Worm (Caenorhabditis elegans) whole organism, L4 larva: ENCODE results near the gene ten-1.

Experiments used
- F44E2.7 ChIP-seq: fragments of 200-800 bp; sonication (Bioruptor generic); IDR thresholded peaks from 2 replicates; pipeline ENCODE4 v2.1.2; 2022; ENCODE audit warnings: missing genetic modification characterization, missing compliant biosample characterization
- Y105C5A.15 ChIP-seq: fragments of 200-800 bp; sonication (Bioruptor generic); IDR thresholded peaks from 2 replicates; pipeline ENCODE4 v1.3.6; 2022; ENCODE audit warnings: missing genetic modification characterization, missing compliant biosample characterization
- ZK546.5 ChIP-seq, 2 experiments: sonication (generic microtip); optimal IDR thresholded peaks; 2 replicates each; lab custom pipeline; 2017; ENCODE audit warnings: missing biosample characterization in 2 of 2, missing genetic modification characterization in 2 of 2
- aha-1 ChIP-seq: fragments of 150-350 bp; peaks from one replicate; lab custom pipeline; 2014; ENCODE audit warnings: missing biosample characterization, missing genetic modification characterization
- ama-1 ChIP-seq: fragments of 150-350 bp; optimal IDR thresholded peaks from 2 replicates; lab custom pipeline; 2014; ENCODE audit warnings: inconsistent platforms, mixed read lengths
- arid-1 ChIP-seq: fragments of 200-800 bp; sonication (Bioruptor generic); conservative IDR thresholded peaks from 2 replicates; pipeline ENCODE4 v1.3.6; 2022; ENCODE audit warnings: missing genetic modification reagents, missing genetic modification characterization, missing compliant biosample characterization
- attf-4 ChIP-seq: sonication (generic microtip); optimal IDR thresholded peaks from 3 replicates; lab custom pipeline; 2017; ENCODE audit warnings: missing biosample characterization, missing genetic modification characterization
- ceh-32 ChIP-seq: sonication (generic microtip); optimal IDR thresholded peaks from 2 replicates; lab custom pipeline; 2016; ENCODE audit warnings: mild to moderate bottlenecking, missing genetic modification characterization, missing compliant biosample characterization; ENCODE audit not compliant: poor library complexity
- ceh-44 ChIP-seq: fragments of 200-800 bp; sonication (Bioruptor generic); IDR thresholded peaks from 2 replicates; pipeline ENCODE4 v1.3.6; 2022; ENCODE audit warnings: missing genetic modification reagents, missing genetic modification characterization, missing compliant biosample characterization
- cey-2 ChIP-seq: sonication (generic microtip); optimal IDR thresholded peaks from 3 replicates; lab custom pipeline; 2017; ENCODE audit warnings: missing genetic modification characterization, mild to moderate bottlenecking, missing compliant biosample characterization, antibody characterized with exemption, borderline replicate concordance; ENCODE audit not compliant: insufficient read depth
- ctbp-1 ChIP-seq: fragments of 200-800 bp; sonication (Bioruptor generic); IDR thresholded peaks from 2 replicates; pipeline ENCODE4 v1.3.6; 2022; ENCODE audit warnings: missing genetic modification reagents, missing genetic modification characterization, missing compliant biosample characterization
- daf-16 ChIP-seq, 3 experiments: sonication (generic microtip); optimal IDR thresholded peaks; 2 replicates each; lab custom pipeline; 2016 to 2017; ENCODE audit warnings: missing genetic modification characterization in 3 of 3, missing genetic modification reagents in 3 of 3, mild to moderate bottlenecking in 2 of 3, missing compliant biosample characterization in 2 of 3, missing biosample characterization in 1 of 3, moderate library complexity in 1 of 3
- daf-19 ChIP-seq: fragments of 200-800 bp; sonication (Bioruptor generic); conservative IDR thresholded peaks from 2 replicates; pipeline ENCODE4 v1.3.6; 2022; ENCODE audit warnings: missing genetic modification characterization, missing compliant biosample characterization
- dmd-8 ChIP-seq: fragments of 200-800 bp; sonication (Bioruptor generic); IDR thresholded peaks from 2 replicates; pipeline ENCODE4 v1.3.6; 2022; ENCODE audit warnings: missing genetic modification characterization, missing compliant biosample characterization
- dpl-1 ChIP-seq: fragments of 150-350 bp; optimal IDR thresholded peaks from 2 replicates; lab custom pipeline; 2014; ENCODE audit warnings: missing biosample characterization, missing genetic modification reagents, missing genetic modification characterization
- egl-43 ChIP-seq: fragments of 200-800 bp; sonication (Bioruptor generic); IDR thresholded peaks from 2 replicates; pipeline ENCODE4 v1.3.6; 2022; ENCODE audit warnings: missing genetic modification reagents, missing genetic modification characterization, missing compliant biosample characterization
- fkh-10 ChIP-seq: fragments of 150-350 bp; optimal IDR thresholded peaks from 2 replicates; lab custom pipeline; 2014; ENCODE audit warnings: missing biosample characterization, missing genetic modification reagents, missing genetic modification characterization
- gei-8 ChIP-seq: fragments of 200-800 bp; sonication (Bioruptor generic); optimal IDR thresholded peaks from 2 replicates; lab custom pipeline; 2018; ENCODE audit warnings: mild to moderate bottlenecking, missing genetic modification characterization, missing compliant biosample characterization
- hif-1 ChIP-seq, 2 experiments: sonication (generic microtip); optimal IDR thresholded peaks; 2 replicates each; lab custom pipeline; 2016 to 2017; ENCODE audit warnings: missing compliant biosample characterization in 2 of 2, missing genetic modification characterization in 2 of 2, missing genetic modification reagents in 2 of 2, missing genotype in 2 of 2, mild to moderate bottlenecking in 1 of 2
- jun-1 ChIP-seq: fragments of 150-350 bp; optimal IDR thresholded peaks from 2 replicates; lab custom pipeline; 2014; ENCODE audit warnings: missing biosample characterization, missing genetic modification reagents, missing genetic modification characterization
- lin-1 ChIP-seq: fragments of 200-800 bp; sonication (Bioruptor generic); IDR thresholded peaks from 2 replicates; pipeline ENCODE4 v1.3.6; 2022; ENCODE audit warnings: missing genetic modification reagents, missing genetic modification characterization, missing compliant biosample characterization
- lin-13 ChIP-seq: fragments of 150-350 bp; optimal IDR thresholded peaks from 2 replicates; lab custom pipeline; 2014; ENCODE audit warnings: missing biosample characterization, missing genetic modification reagents, missing genetic modification characterization
- lin-15B ChIP-seq: fragments of 150-350 bp; sonication (generic microtip); optimal IDR thresholded peaks from 3 replicates; lab custom pipeline; 2014; ENCODE audit warnings: missing biosample characterization, missing genetic modification characterization
- lin-38 ChIP-seq: fragments of 200-800 bp; sonication (Bioruptor generic); IDR thresholded peaks from 2 replicates; pipeline ENCODE4 v1.3.6; 2022; ENCODE audit warnings: missing genetic modification reagents, missing genetic modification characterization, missing compliant biosample characterization
- lir-3 ChIP-seq: sonication (generic microtip); optimal IDR thresholded peaks from 2 replicates; lab custom pipeline; 2016; ENCODE audit warnings: mild to moderate bottlenecking, missing genetic modification characterization, missing compliant biosample characterization
- lsy-2 ChIP-seq, 2 experiments: fragments of 150-350 bp in 1 of 2; sonication (generic microtip) in 1 of 2; optimal IDR thresholded peaks; 2 replicates each; lab custom pipeline; 2014 to 2017; ENCODE audit warnings: missing biosample characterization in 2 of 2, missing genetic modification characterization in 2 of 2
- madf-5 ChIP-seq, 2 experiments: fragments of 200-800 bp; sonication (Bioruptor generic); IDR thresholded peaks; 2 replicates each; pipeline ENCODE4 v1.3.6; 2022; ENCODE audit warnings: missing compliant biosample characterization in 2 of 2, missing genetic modification characterization in 2 of 2
- mdl-1 ChIP-seq, 2 experiments: fragments of 150-350 bp in 1 of 2; sonication (generic microtip) in 1 of 2; optimal IDR thresholded peaks; 2 replicates each; lab custom pipeline; 2014 to 2017; ENCODE audit warnings: missing biosample characterization in 2 of 2, missing genetic modification characterization in 2 of 2
- mes-2 ChIP-seq: sonication (generic microtip); optimal IDR thresholded peaks from 2 replicates; lab custom pipeline; 2016; ENCODE audit warnings: missing genotype, mild to moderate bottlenecking, missing genetic modification characterization, missing compliant biosample characterization; ENCODE audit not compliant: poor library complexity, severe bottlenecking
- nhr-10 ChIP-seq: fragments of 150-350 bp; optimal IDR thresholded peaks from 2 replicates; lab custom pipeline; 2014; ENCODE audit warnings: missing biosample characterization, missing genetic modification characterization
- nhr-102 ChIP-seq: sonication (generic microtip); optimal IDR thresholded peaks from 2 replicates; lab custom pipeline; 2016; ENCODE audit warnings: mild to moderate bottlenecking, missing genetic modification characterization, moderate library complexity, missing compliant biosample characterization
- nhr-28 ChIP-seq: fragments of 150-350 bp; optimal IDR thresholded peaks from 2 replicates; lab custom pipeline; 2014; ENCODE audit warnings: missing biosample characterization, missing genetic modification characterization
- nhr-42 ChIP-seq: fragments of 200-800 bp; sonication (Bioruptor generic); IDR thresholded peaks from 2 replicates; pipeline ENCODE4 v1.3.6; 2022; ENCODE audit warnings: missing genetic modification characterization, missing compliant biosample characterization
- nhr-6 ChIP-seq: fragments of 150-350 bp; optimal IDR thresholded peaks from 2 replicates; lab custom pipeline; 2014; ENCODE audit warnings: missing biosample characterization, missing genetic modification characterization
- nhr-76 ChIP-seq: fragments of 150-350 bp; optimal IDR thresholded peaks from 2 replicates; lab custom pipeline; 2014; ENCODE audit warnings: missing biosample characterization, missing genetic modification characterization
- pqm-1 ChIP-seq: sonication (generic microtip); optimal IDR thresholded peaks from 2 replicates; lab custom pipeline; 2017; ENCODE audit warnings: missing biosample characterization, missing genetic modification characterization
- rbr-2 ChIP-seq: sonication (generic microtip); optimal IDR thresholded peaks from 2 replicates; lab custom pipeline; 2016; ENCODE audit warnings: missing genotype, missing genetic modification characterization, missing compliant biosample characterization
- saeg-2 ChIP-seq: fragments of 200-800 bp; sonication (Bioruptor generic); IDR thresholded peaks from 2 replicates; pipeline ENCODE4 v1.3.6; 2022; ENCODE audit warnings: missing genetic modification reagents, missing genetic modification characterization, missing compliant biosample characterization
- snpc-4 ChIP-seq: fragments of 150-350 bp; optimal IDR thresholded peaks from 2 replicates; lab custom pipeline; 2014; ENCODE audit warnings: missing biosample characterization, missing genetic modification characterization
- spr-1 ChIP-seq: sonication (generic microtip); optimal IDR thresholded peaks from 2 replicates; lab custom pipeline; 2016; ENCODE audit warnings: mild to moderate bottlenecking, missing genetic modification characterization, missing compliant biosample characterization
- unc-130 ChIP-seq: sonication (generic microtip); optimal IDR thresholded peaks from 2 replicates; lab custom pipeline; 2016; ENCODE audit warnings: missing genetic modification reagents, missing genetic modification characterization, missing compliant biosample characterization
- zfp-2 ChIP-seq: sonication (generic microtip); optimal IDR thresholded peaks from 2 replicates; lab custom pipeline; 2016; ENCODE audit warnings: mild to moderate bottlenecking, missing genetic modification characterization, missing compliant biosample characterization

ten-1 gene

DNA sequence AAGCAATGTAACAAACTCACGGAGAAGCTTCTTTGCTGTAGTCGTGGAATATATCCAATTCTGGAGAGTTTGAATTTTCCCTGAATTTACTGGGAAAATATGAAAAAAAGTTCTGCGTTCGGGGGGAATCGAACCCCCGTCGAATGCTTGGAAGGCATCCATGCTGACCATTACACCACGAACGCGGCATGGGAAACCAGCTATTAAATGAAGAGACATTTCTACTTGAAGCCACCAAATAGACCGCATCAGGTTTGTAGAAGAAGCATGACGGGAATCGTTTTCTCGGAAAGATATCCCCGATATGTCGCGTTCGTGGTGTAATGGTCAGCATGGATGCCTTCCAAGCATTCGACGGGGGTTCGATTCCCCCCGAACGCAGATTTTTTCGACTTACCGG is 67.8 kb downstream of the ten-1 start (continued):
- peak; percentile 39 for TF ChIP-seq rbr-2 (tag; lab: Kevin White, UChicago)
- TF ChIP-seq nhr-10 (tag; lab: Kevin White, UChicago): no peak
- peak; percentile 13 for TF ChIP-seq nhr-6 (tag; lab: Kevin White, UChicago)
- no peak for TF ChIP-seq fkh-10 (GFP tag; lab: Kevin White, UChicago)
- TF ChIP-seq ceh-44 (GFP tag; lab: Robert Waterston, UW): peak; percentile 57; the same call in 1 of the 2 replicates
- TF ChIP-seq nhr-102 (tag; lab: Kevin White, UChicago): peak; percentile 49
- TF ChIP-seq ceh-32 (tag; lab: Kevin White, UChicago): no peak
- TF ChIP-seq lin-15B (tag; lab: Kevin White, UChicago): no peak
- TF ChIP-seq dmd-8: peak; percentile 81
- peak; percentile 28 to 86; a peak in 2 of 4 replicates for TF ChIP-seq madf-5 (GFP tag; IDR thresholded peaks at IDR 0.05; lab: Robert Waterston, UW)
- TF ChIP-seq F44E2.7 (GFP tag; lab: Robert Waterston, UW): 0 out of 2 replicates have a peak, but pooled peaks have one; percentile 55
- TF ChIP-seq daf-16 (GFP tag; optimal IDR thresholded peaks at IDR 0.05; lab: Kevin White, UChicago): peak; percentile 23 to 36
- TF ChIP-seq daf-16 (tag; optimal IDR thresholded peaks at IDR 0.05; lab: Kevin White, UChicago): peak; percentile 32
- TF ChIP-seq, all 104 proteins: peak for 55

- peak; percentile 68 for TF ChIP-seq dpl-1 (GFP tag; lab: Kevin White, UChicago)
- no peak for TF ChIP-seq hif-1 (tag; optimal IDR thresholded peaks at IDR 0.05; lab: Kevin White, UChicago)
- TF ChIP-seq aha-1 (tag; lab: Kevin White, UChicago): peak; percentile 95
- TF ChIP-seq mes-2 (tag; lab: Kevin White, UChicago): peak; percentile 45
- no peak for TF ChIP-seq ZK546.5 (tag; optimal IDR thresholded peaks at IDR 0.05; lab: Kevin White, UChicago)
- TF ChIP-seq lsy-2 (tag; optimal IDR thresholded peaks at IDR 0.05; lab: Kevin White, UChicago): peak in 1 of 2 experiments; percentile 28
- no peak for TF ChIP-seq jun-1 (tag; lab: Kevin White, UChicago)
- no peak for TF ChIP-seq arid-1 (GFP tag; lab: Robert Waterston, UW)
- TF ChIP-seq Y105C5A.15: no peak
- TF ChIP-seq zfp-2 (tag; lab: Kevin White, UChicago): no peak
Observed at ce11 chrIII:6888999-6889824, 68.5 kb downstream of the ten-1 start, which contains the start of the genes brd-1 and K04C2.2. brd-1 (minus strand) TSS chrIII:6889504. K04C2.2 (plus strand) TSS chrIII:6889774.

ce11 chrIII:6891560-6891959 is 70.8 kb downstream of the ten-1 start, which contains the start of gene K04C2.5:
K04C2.5 (minus strand) TSS chrIII:6891660.
- TF ChIP-seq lin-13 (GFP tag; lab: Kevin White, UChicago) (no peak), gei-8 (no peak), ceh-44 (GFP tag; lab: Robert Waterston, UW) (no peak), snpc-4 (no peak)

- peak in 1 of 2 experiments; percentile 75 for TF ChIP-seq mdl-1 (tag; optimal IDR thresholded peaks at IDR 0.05; lab: Kevin White, UChicago)
- peak; percentile 61 for TF ChIP-seq cey-2 (tag; lab: Kevin White, UChicago)
- peak; percentile 64 to 70 for TF ChIP-seq daf-16 (GFP tag; optimal IDR thresholded peaks at IDR 0.05; lab: Kevin White, UChicago)
- peak; percentile 76 for TF ChIP-seq daf-16 (tag; optimal IDR thresholded peaks at IDR 0.05; lab: Kevin White, UChicago)
- TF ChIP-seq nhr-42 (GFP tag; lab: Robert Waterston, UW): no peak
- TF ChIP-seq rbr-2 (tag; lab: Kevin White, UChicago): no peak
- TF ChIP-seq nhr-10 (tag; lab: Kevin White, UChicago): peak; percentile 74
- TF ChIP-seq attf-4 (tag; lab: Kevin White, UChicago): no peak
- peak; percentile 67 for TF ChIP-seq lin-1 (GFP tag; lab: Robert Waterston, UW)
- TF ChIP-seq jun-1 (tag; lab: Kevin White, UChicago): no peak
- TF ChIP-seq unc-130: no peak
- TF ChIP-seq lir-3 (tag; lab: Kevin White, UChicago): no peak
- no peak for TF ChIP-seq daf-19 (GFP tag; lab: Robert Waterston, UW)
- peak; percentile 46 for TF ChIP-seq pqm-1 (tag; lab: Kevin White, UChicago)
- TF ChIP-seq nhr-28 (tag; lab: Kevin White, UChicago): peak; percentile 89
- no peak for TF ChIP-seq egl-43 (GFP tag; lab: Robert Waterston, UW)
- TF ChIP-seq Y105C5A.15: no peak
- no peak for TF ChIP-seq ctbp-1
- TF ChIP-seq ama-1: peak; percentile 27
- peak; percentile 49 for TF ChIP-seq lin-38 (GFP tag; lab: Robert Waterston, UW)
- TF ChIP-seq nhr-6 (tag; lab: Kevin White, UChicago): no peak
- TF ChIP-seq spr-1: peak; percentile 40
- peak; percentile 73; the same call in 1 of the 2 replicates for TF ChIP-seq saeg-2
- peak; percentile 17 for TF ChIP-seq nhr-76
Observed at ce11 chrIII:6895166-6895565, 74.4 kb downstream of the ten-1 start.
